Fruit fly (Drosophila melanogaster): ENCODE measurements around the gene CG42857.
A peak's percentile ranks its signal among the peaks of the same experiment; 100 is the strongest.

The CG42857 gene

dm6 chr3R:9777941-9778360, 43.0 kb downstream of the CG42857 start, which contains the start of gene RpS29 (continued):
- TF ChIP-seq CG10209 (GFP tag; optimal IDR thresholded peaks at IDR 0.05) (peak; percentile 72), dysf (GFP tag; IDR thresholded peaks at IDR 0.05) (peak; percentile 80), cad (GFP tag; optimal IDR thresholded peaks at IDR 0.05) (no peak), CG11723 (GFP tag; optimal IDR thresholded peaks at IDR 0.05) (peak; percentile 68), CG43689 (GFP tag; IDR thresholded peaks at IDR 0.05) (no peak), CG5245 (GFP tag; optimal IDR thresholded peaks at IDR 0.05) (peak; percentile 66), CG18011 (GFP tag; optimal IDR thresholded peaks at IDR 0.05) (peak; percentile 75), CG2889 (GFP tag; IDR thresholded peaks at IDR 0.05) (peak; percentile 65; the same call in 1 of the 3 replicates), Camta (GFP tag; optimal IDR thresholded peaks at IDR 0.05) (peak; percentile 72), Adf1 (GFP tag; IDR thresholded peaks at IDR 0.05) (peak; percentile 74), CG3726 (GFP tag; IDR thresholded peaks at IDR 0.05) (peak; percentile 69; the same call in 2 of the 3 replicates), Vsx1 (GFP tag; optimal IDR thresholded peaks at IDR 0.05) (peak; percentile 72), scrt (GFP tag; optimal IDR thresholded peaks at IDR 0.05) (peak; percentile 73), Awh (GFP tag; IDR thresholded peaks at IDR 0.05) (no peak), fd96Cb (tag; optimal IDR thresholded peaks at IDR 0.05) (peak; percentile 8), CG2129 (GFP tag; IDR thresholded peaks at IDR 0.05; ENCODE audit: partially characterized antibody) (peak; percentile 84), CG32772 (GFP tag; IDR thresholded peaks at IDR 0.05) (peak; percentile 74), CG3847 (GFP tag; IDR thresholded peaks at IDR 0.05) (peak; percentile 97), psq (GFP tag; optimal IDR thresholded peaks at IDR 0.05) (peak; percentile 50), CG3065 (GFP tag; optimal IDR thresholded peaks at IDR 0.05) (peak; percentile 29), jing (GFP tag; optimal IDR thresholded peaks at IDR 0.05) (no peak), ara (GFP tag; IDR thresholded peaks at IDR 0.05) (peak; percentile 60; the same call in 1 of the 2 replicates), CG15514 (GFP tag; optimal IDR thresholded peaks at IDR 0.05) (peak; percentile 95), kay (GFP tag; optimal IDR thresholded peaks at IDR 0.05) (peak; percentile 32), Lim3 (GFP tag; IDR thresholded peaks at IDR 0.05) (peak; percentile 46; the same call in 1 of the 2 replicates), CG30403 (GFP tag; optimal IDR thresholded peaks at IDR 0.05) (peak; percentile 80), CG3838 (GFP tag; optimal IDR thresholded peaks at IDR 0.05) (no peak), MBD-R2 (GFP tag; IDR thresholded peaks at IDR 0.05) (peak; percentile 78), lola (GFP tag; optimal IDR thresholded peaks at IDR 0.05) (peak in 1 of 3 experiments; percentile 39), phol (tag; optimal IDR thresholded peaks at IDR 0.05) (peak; percentile 82), CG6813 (GFP tag; optimal IDR thresholded peaks at IDR 0.05) (peak; percentile 82), CG18764 (GFP tag; optimal IDR thresholded peaks at IDR 0.05) (peak; percentile 76), lmd (GFP tag; IDR thresholded peaks at IDR 0.05) (peak; percentile 71; the same call in 1 of the 2 replicates), vfl (GFP tag; optimal IDR thresholded peaks at IDR 0.05) (peak; percentile 79), CG10654 (GFP tag; optimal IDR thresholded peaks at IDR 0.05) (peak; percentile 82), repo (GFP tag; optimal IDR thresholded peaks at IDR 0.05) (peak; percentile 71), gfzf (GFP tag; optimal IDR thresholded peaks at IDR 0.05) (peak; percentile 54), hkb (optimal IDR thresholded peaks at IDR 0.05) (no peak), hkb (GFP tag; IDR thresholded peaks at IDR 0.05) (peak; percentile 52), CG34376 (GFP tag; optimal IDR thresholded peaks at IDR 0.05) (peak; percentile 92), Hand (GFP tag; optimal IDR thresholded peaks at IDR 0.05) (peak; percentile 62), CG8089 (GFP tag; optimal IDR thresholded peaks at IDR 0.05) (peak; percentile 80), cas (GFP tag; IDR thresholded peaks at IDR 0.05) (peak; percentile 68; the same call in 1 of the 2 replicates), Sin3A (optimal IDR thresholded peaks at IDR 0.05) (peak; percentile 87), Nf-YA (GFP tag; IDR thresholded peaks at IDR 0.05) (peak; percentile 59), tin (GFP tag; optimal IDR thresholded peaks at IDR 0.05) (peak; percentile 74), ro (GFP tag; IDR thresholded peaks at IDR 0.05) (peak; percentile 54; the same call in 1 of the 2 replicates), ems (GFP tag; optimal IDR thresholded peaks at IDR 0.05) (peak; percentile 84), CG9876 (GFP tag; optimal IDR thresholded peaks at IDR 0.05) (peak; percentile 91), tna (GFP tag; IDR thresholded peaks at IDR 0.05; ENCODE audit: partially characterized antibody) (peak; percentile 86), wek (GFP tag; optimal IDR thresholded peaks at IDR 0.05) (peak; percentile 68)

All from whole organism, embryonic.